Fruit fly (Drosophila melanogaster) whole organism, embryonic: ENCODE results near the gene CG3556.

Source experiments
- CG10431 ChIP-seq: fragments of 200-800 bp; sonication (Bioruptor generic); optimal IDR thresholded peaks from 3 replicates; lab custom pipeline; 2018; ENCODE audit warnings: missing biosample characterization, mild to moderate bottlenecking, missing genetic modification characterization
- CG10979 ChIP-seq: fragments of 200-800 bp; sonication (Bioruptor generic); optimal IDR thresholded peaks from 2 replicates; lab custom pipeline; 2018; ENCODE audit warnings: missing biosample characterization, mild to moderate bottlenecking, missing genetic modification characterization, moderate library complexity
- CG11093 ChIP-seq: fragments of 200-800 bp; sonication (Bioruptor generic); IDR thresholded peaks from 3 replicates; pipeline ENCODE4 v1.3.6; 2022; ENCODE audit warnings: missing biosample characterization, missing genetic modification characterization
- CG11398 ChIP-seq: fragments of 200-800 bp; sonication (Bioruptor generic); optimal IDR thresholded peaks from 2 replicates; lab custom pipeline; 2016; ENCODE audit warnings: missing biosample characterization, missing genetic modification characterization
- CG11560 ChIP-seq: fragments of 200-800 bp; sonication (Bioruptor generic); IDR thresholded peaks from 3 replicates; pipeline ENCODE4 v1.3.6; 2022; ENCODE audit warnings: missing biosample characterization, missing genetic modification characterization
- CG12942 ChIP-seq: fragments of 200-800 bp; sonication (Bioruptor generic); optimal IDR thresholded peaks from 3 replicates; lab custom pipeline; 2016; ENCODE audit warnings: missing biosample characterization, missing genetic modification characterization
- CG13894 ChIP-seq: fragments of 200-800 bp; sonication (Bioruptor generic); optimal IDR thresholded peaks from 3 replicates; lab custom pipeline; 2018; ENCODE audit warnings: missing biosample characterization, mild to moderate bottlenecking, missing genetic modification characterization, moderate library complexity
- CG14014 ChIP-seq: fragments of 200-800 bp; sonication (Bioruptor generic); IDR thresholded peaks from 2 replicates; pipeline ENCODE4 v1.3.6; 2022; ENCODE audit warnings: missing biosample characterization, missing genetic modification characterization
- CG14965 ChIP-seq: fragments of 200-800 bp; sonication (Bioruptor generic); optimal IDR thresholded peaks from 2 replicates; lab custom pipeline; 2016; ENCODE audit warnings: missing biosample characterization, missing genetic modification characterization, borderline replicate concordance
- CG16815 ChIP-seq: fragments of 200-800 bp; sonication (Bioruptor generic); optimal IDR thresholded peaks from 3 replicates; lab custom pipeline; 2017; ENCODE audit warnings: missing biosample characterization, mild to moderate bottlenecking, missing genetic modification characterization
- CG17359 ChIP-seq: fragments of 200-800 bp; sonication (Bioruptor generic); optimal IDR thresholded peaks from 3 replicates; lab custom pipeline; 2018; ENCODE audit warnings: missing biosample characterization, mild to moderate bottlenecking, missing genetic modification characterization, moderate library complexity
- CG17361 ChIP-seq: fragments of 200-800 bp; sonication (Bioruptor generic); IDR thresholded peaks from 3 replicates; pipeline ENCODE4 v1.3.6; 2022; ENCODE audit warnings: missing biosample characterization, missing genetic modification characterization
- CG1832 ChIP-seq: fragments of 200-800 bp; sonication (Bioruptor generic); optimal IDR thresholded peaks from 2 replicates; lab custom pipeline; 2017; ENCODE audit warnings: missing biosample characterization, mild to moderate bottlenecking, missing genetic modification characterization, inconsistent platforms
- CG2678 ChIP-seq: fragments of 200-800 bp; sonication (Bioruptor generic); optimal IDR thresholded peaks from 3 replicates; lab custom pipeline; 2019; ENCODE audit warnings: missing biosample characterization, mild to moderate bottlenecking, missing genetic modification characterization, moderate library complexity
- CG4820 ChIP-seq: fragments of 200-800 bp; sonication (Bioruptor generic); optimal IDR thresholded peaks from 3 replicates; lab custom pipeline; 2016; ENCODE audit warnings: missing biosample characterization, missing genetic modification characterization
- CG5180 ChIP-seq: fragments of 200-800 bp; sonication (Bioruptor generic); optimal IDR thresholded peaks from 3 replicates; lab custom pipeline; 2017; ENCODE audit warnings: missing biosample characterization, missing genetic modification characterization, mild to moderate bottlenecking, moderate library complexity, missing genetic modification reagents
- CG6254 ChIP-seq: fragments of 200-800 bp; sonication (Bioruptor generic); optimal IDR thresholded peaks from 3 replicates; lab custom pipeline; 2017; ENCODE audit warnings: mild to moderate bottlenecking, missing biosample characterization, missing genetic modification reagents, missing genetic modification characterization
- CG7556 ChIP-seq: fragments of 200-800 bp; sonication (Bioruptor generic); optimal IDR thresholded peaks from 2 replicates; lab custom pipeline; 2017; ENCODE audit warnings: missing biosample characterization, mild to moderate bottlenecking, missing genetic modification characterization
- CG9609 ChIP-seq: fragments of 200-800 bp; sonication (Bioruptor generic); optimal IDR thresholded peaks from 3 replicates; lab custom pipeline; 2016; ENCODE audit warnings: missing biosample characterization, missing genetic modification characterization
- CoRest ChIP-seq: fragments of 200-800 bp; sonication (Bioruptor generic); optimal IDR thresholded peaks from 3 replicates; lab custom pipeline; 2018; ENCODE audit warnings: missing biosample characterization, mild to moderate bottlenecking, missing genetic modification characterization, moderate library complexity
- Doc2 ChIP-seq: fragments of 200-800 bp; sonication (Bioruptor generic); IDR thresholded peaks from 2 replicates; pipeline ENCODE4 v1.3.6; 2022; ENCODE audit warnings: missing biosample characterization, missing genetic modification characterization
- Doc3 ChIP-seq: fragments of 200-800 bp; sonication (Bioruptor generic); IDR thresholded peaks from 3 replicates; pipeline ENCODE4 v1.3.6; 2022; ENCODE audit warnings: missing biosample characterization, missing genetic modification characterization; ENCODE audit not compliant: partially characterized antibody
- E2f1 ChIP-seq: fragments of 200-800 bp; sonication (Bioruptor generic); IDR thresholded peaks from 2 replicates; pipeline ENCODE4 v1.3.6; 2022; ENCODE audit warnings: missing biosample characterization, missing genetic modification characterization
- Elba2 ChIP-seq: fragments of 200-800 bp; sonication (Bioruptor generic); optimal IDR thresholded peaks from 3 replicates; lab custom pipeline; 2016; ENCODE audit warnings: missing biosample characterization, missing genetic modification characterization
- Fer1 ChIP-seq: fragments of 200-800 bp; sonication (Bioruptor generic); optimal IDR thresholded peaks from 2 replicates; lab custom pipeline; 2017; ENCODE audit warnings: missing biosample characterization, mild to moderate bottlenecking, missing genetic modification characterization
- HHEX ChIP-seq: fragments of 200-800 bp; sonication (Bioruptor generic); optimal IDR thresholded peaks from 3 replicates; lab custom pipeline; 2017; ENCODE audit warnings: missing biosample characterization, mild to moderate bottlenecking, missing genetic modification characterization, missing genetic modification reagents
- HLH54F ChIP-seq: fragments of 200-800 bp; sonication (Bioruptor generic); optimal IDR thresholded peaks from 3 replicates; lab custom pipeline; 2016; ENCODE audit warnings: missing biosample characterization, missing genetic modification characterization
- ash1 ChIP-seq: fragments of 200-800 bp; sonication (Bioruptor generic); optimal IDR thresholded peaks from 2 replicates; lab custom pipeline; 2018; ENCODE audit warnings: missing biosample characterization, mild to moderate bottlenecking, missing genetic modification characterization
- cg ChIP-seq: fragments of 200-800 bp; sonication (Bioruptor generic); optimal IDR thresholded peaks from 3 replicates; lab custom pipeline; 2019; ENCODE audit warnings: missing biosample characterization, mild to moderate bottlenecking, missing genetic modification characterization, moderate library complexity
- dmrt99B ChIP-seq: fragments of 200-800 bp; sonication (Bioruptor generic); optimal IDR thresholded peaks from 2 replicates; lab custom pipeline; 2018; ENCODE audit warnings: missing biosample characterization, mild to moderate bottlenecking, missing genetic modification characterization, moderate library complexity
- fd3F ChIP-seq: fragments of 200-800 bp; sonication (Bioruptor generic); optimal IDR thresholded peaks from 2 replicates; lab custom pipeline; 2018; ENCODE audit warnings: missing biosample characterization, mild to moderate bottlenecking, missing genetic modification characterization, moderate library complexity
- gce ChIP-seq: fragments of 200-800 bp; sonication (Bioruptor generic); IDR thresholded peaks from 3 replicates; pipeline ENCODE4 v1.3.6; 2022; ENCODE audit warnings: missing biosample characterization, missing genetic modification characterization
- gfzf ChIP-seq: fragments of 200-800 bp; sonication (Bioruptor generic); optimal IDR thresholded peaks from 2 replicates; lab custom pipeline; 2016; ENCODE audit warnings: missing biosample characterization, mild to moderate bottlenecking, missing genetic modification characterization, moderate library complexity
- hb ChIP-seq: fragments of 200-800 bp; sonication (Bioruptor generic); IDR thresholded peaks from 3 replicates; pipeline ENCODE4 v1.3.6; 2022; ENCODE audit warnings: missing biosample characterization, missing genetic modification characterization; ENCODE audit not compliant: partially characterized antibody
- hkb ChIP-seq, 2 experiments: fragments of 200-800 bp in 1 of 2; fragments of >200 bp in 1 of 2; sonication (Bioruptor generic) in 1 of 2; IDR thresholded peaks in 1 of 2; optimal IDR thresholded peaks in 1 of 2; 2 replicates each; pipeline versions ENCODE4 v1.3.6 to Lab custom; 2017 to 2022; ENCODE audit warnings: missing biosample characterization in 1 of 2, missing genetic modification characterization in 1 of 2
- lola ChIP-seq, 3 experiments: fragments of >200 bp in 2 of 3; fragments of 200-800 bp in 1 of 3; sonication (Bioruptor generic) in 1 of 3; optimal IDR thresholded peaks; 2 replicates each; lab custom pipeline; 2017 to 2019; ENCODE audit warnings: missing biosample characterization in 3 of 3, missing genetic modification characterization in 3 of 3, mild to moderate bottlenecking in 1 of 3, moderate library complexity in 1 of 3
- otp ChIP-seq: fragments of 200-800 bp; sonication (Bioruptor generic); IDR thresholded peaks from 3 replicates; pipeline ENCODE4, ENCODE4 v1.3.6; 2022; ENCODE audit warnings: missing biosample characterization, missing genetic modification characterization
- pb ChIP-seq: fragments of 200-800 bp; sonication (Bioruptor generic); optimal IDR thresholded peaks from 3 replicates; lab custom pipeline; 2016; ENCODE audit warnings: missing biosample characterization, missing genetic modification characterization
- prd ChIP-seq, 3 experiments: fragments of >200 bp in 2 of 3; fragments of 200-800 bp in 1 of 3; sonication (Bioruptor generic) in 1 of 3; optimal IDR thresholded peaks in 2 of 3; IDR thresholded peaks in 1 of 3; 2 replicates in 2 of 3; 3 replicates in 1 of 3; pipeline versions ENCODE4 v1.3.6 to Lab custom; 2017 to 2022; ENCODE audit warnings: missing biosample characterization in 1 of 3, missing genetic modification characterization in 1 of 3
- ranshi ChIP-seq: fragments of 200-800 bp; sonication (Bioruptor generic); IDR thresholded peaks from 2 replicates; pipeline ENCODE4 v1.3.6; 2022; ENCODE audit warnings: missing biosample characterization, missing genetic modification characterization
- scrt ChIP-seq: fragments of 200-800 bp; sonication (Bioruptor generic); optimal IDR thresholded peaks from 2 replicates; lab custom pipeline; 2018; ENCODE audit warnings: missing biosample characterization, mild to moderate bottlenecking, missing genetic modification characterization, moderate library complexity
- sens-2 ChIP-seq: fragments of 200-800 bp; sonication (Bioruptor generic); IDR thresholded peaks from 2 replicates; pipeline ENCODE4 v1.3.6; 2022; ENCODE audit warnings: missing biosample characterization, missing genetic modification characterization
- slbo ChIP-seq: fragments of 200-800 bp; sonication (Bioruptor generic); IDR thresholded peaks from 2 replicates; pipeline ENCODE4 v1.3.6; 2022; ENCODE audit warnings: missing biosample characterization, missing genetic modification characterization
- slou ChIP-seq: fragments of 200-800 bp; sonication (Bioruptor generic); optimal IDR thresholded peaks from 3 replicates; lab custom pipeline; 2016; ENCODE audit warnings: missing biosample characterization, missing genetic modification characterization
- so ChIP-seq: fragments of 200-800 bp; sonication (Bioruptor generic); IDR thresholded peaks from 3 replicates; pipeline ENCODE4 v1.3.6; 2022; ENCODE audit warnings: missing biosample characterization, missing genetic modification characterization
- tio ChIP-seq: fragments of 200-800 bp; sonication (Bioruptor generic); optimal IDR thresholded peaks from 2 replicates; lab custom pipeline; 2017; ENCODE audit warnings: missing biosample characterization, missing genetic modification characterization, inconsistent platforms
- trh ChIP-seq: fragments of 200-800 bp; sonication (Bioruptor generic); optimal IDR thresholded peaks from 2 replicates; lab custom pipeline; 2016; ENCODE audit warnings: missing biosample characterization, missing genetic modification characterization
- usp ChIP-seq: fragments of >200 bp; optimal IDR thresholded peaks from 2 replicates; lab custom pipeline; 2017; ENCODE audit warnings: missing biosample characterization, missing genetic modification characterization
- vvl ChIP-seq: fragments of 200-800 bp; sonication (Bioruptor generic); IDR thresholded peaks from 2 replicates; pipeline ENCODE4 v1.3.6; 2022; ENCODE audit warnings: missing biosample characterization, missing genetic modification characterization
- zfh1 ChIP-seq: fragments of 200-800 bp; sonication (Bioruptor generic); IDR thresholded peaks from 3 replicates; pipeline ENCODE4 v1.3.6; 2022; ENCODE audit warnings: missing biosample characterization, missing genetic modification characterization

The CG3556 gene

dm6 chrX:4581769-4582168 lies 51.7 kb downstream of the CG3556 start (continued):
- TF ChIP-seq Elba2 (GFP tag; lab: Kevin White, UChicago) = no peak
- TF ChIP-seq gfzf (GFP tag; lab: Kevin White, UChicago) = no peak
- TF ChIP-seq CG4820 (GFP tag; lab: Kevin White, UChicago) = peak; percentile 45
- TF ChIP-seq fd3F (GFP tag; lab: Kevin White, UChicago) = no peak
- no peak for TF ChIP-seq usp (GFP tag; lab: Kevin White, UChicago)
- no peak for TF ChIP-seq hb (GFP tag; lab: Robert Waterston, UW)
- peak in 1 of 3 experiments; percentile 76 for TF ChIP-seq lola (GFP tag; optimal IDR thresholded peaks at IDR 0.05; lab: Kevin White, UChicago)
- no peak for TF ChIP-seq CG11560 (tag; lab: Robert Waterston, UW)
- no peak for TF ChIP-seq CG12942
- no peak for TF ChIP-seq HLH54F (GFP tag; lab: Kevin White, UChicago)
- TF ChIP-seq vvl = peak; percentile 51
- TF ChIP-seq CG16815 (GFP tag; lab: Kevin White, UChicago) = peak; percentile 17
- TF ChIP-seq CG13894 (tag; lab: Kevin White, UChicago) = no peak
- TF ChIP-seq Doc3 (GFP tag; lab: Robert Waterston, UW) = no peak
- no peak for TF ChIP-seq CG11398 (GFP tag; lab: Kevin White, UChicago)
- no peak for TF ChIP-seq slbo (GFP tag; lab: Robert Waterston, UW)
- TF ChIP-seq CG5180 (GFP tag; lab: Kevin White, UChicago) = no peak
- TF ChIP-seq trh = no peak
- TF ChIP-seq tio (GFP tag; lab: Kevin White, UChicago) = peak; percentile 10
- peak; percentile 45 for TF ChIP-seq dmrt99B (tag; lab: Kevin White, UChicago)
- no peak for TF ChIP-seq pb (GFP tag; lab: Kevin White, UChicago)
- peak; percentile 64; the same call in 1 of the 3 replicates for TF ChIP-seq zfh1 (GFP tag; lab: Robert Waterston, UW)
- no peak for TF ChIP-seq hkb (optimal IDR thresholded peaks at IDR 0.05; lab: Kevin White, UChicago)
- no peak for TF ChIP-seq hkb (GFP tag; IDR thresholded peaks at IDR 0.05; lab: Robert Waterston, UW)
- no peak for TF ChIP-seq CG14965 (GFP tag; lab: Kevin White, UChicago)
- no peak for TF ChIP-seq Fer1 (GFP tag; lab: Kevin White, UChicago)
- TF ChIP-seq otp = no peak; the same call in 2 of the 3 replicates
- TF ChIP-seq slou (GFP tag; lab: Kevin White, UChicago) = no peak
- no peak for TF ChIP-seq CG9609 (GFP tag; lab: Kevin White, UChicago)
- no peak for TF ChIP-seq scrt
- TF ChIP-seq CG10979 = peak; percentile 79
- TF ChIP-seq ranshi (GFP tag; lab: Robert Waterston, UW) = peak; percentile 34; the same call in 1 of the 2 replicates
- TF ChIP-seq cg (GFP tag; lab: Kevin White, UChicago) = no peak
- TF ChIP-seq sens-2 (GFP tag; lab: Robert Waterston, UW) = no peak
- peak; percentile 45 for TF ChIP-seq E2f1 (GFP tag; lab: Robert Waterston, UW)
- peak; percentile 33 for TF ChIP-seq CG17359 (tag; lab: Kevin White, UChicago)
- TF ChIP-seq CG17361 = peak; percentile 57; the same call in 2 of the 3 replicates
- TF ChIP-seq ash1 = no peak
- TF ChIP-seq CG11093 (GFP tag; lab: Robert Waterston, UW) = peak; percentile 43; the same call in 1 of the 3 replicates
- peak; percentile 27 for TF ChIP-seq CG7556
- no peak for TF ChIP-seq gce (GFP tag; lab: Robert Waterston, UW)
- peak; percentile 57 for TF ChIP-seq CG6254 (GFP tag; lab: Kevin White, UChicago)
- no peak for TF ChIP-seq so (GFP tag; lab: Robert Waterston, UW)
- TF ChIP-seq CG1832 (GFP tag; lab: Kevin White, UChicago) = no peak
- peak; percentile 61 for TF ChIP-seq CG2678 (tag; lab: Kevin White, UChicago)
- TF ChIP-seq CG10431 (GFP tag; lab: Kevin White, UChicago) = no peak
- no peak for TF ChIP-seq CG14014 (GFP tag; lab: Robert Waterston, UW)
- TF ChIP-seq HHEX (GFP tag; lab: Kevin White, UChicago) = no peak
- TF ChIP-seq Doc2 (GFP tag; lab: Robert Waterston, UW) = no peak
- peak; percentile 43 for TF ChIP-seq CoRest
- TF ChIP-seq prd (optimal IDR thresholded peaks at IDR 0.05; lab: Kevin White, UChicago) = no peak
- peak; percentile 69; the same call in 2 of the 3 replicates for TF ChIP-seq prd (GFP tag; IDR thresholded peaks at IDR 0.05; lab: Robert Waterston, UW)
